Fruit fly (Drosophila melanogaster) whole organism, wandering third instar larva: ENCODE measurements around the gene IP3K2.

Source experiments
- Abd-B ChIP-seq: fragments of >200 bp; optimal IDR thresholded peaks from 2 replicates; lab custom pipeline; 2017; ENCODE audit warnings: missing biosample characterization, missing genetic modification characterization
- CG32264 ChIP-seq: fragments of 200-800 bp; sonication (Bioruptor generic); optimal IDR thresholded peaks from 2 replicates; lab custom pipeline; 2016; ENCODE audit warnings: missing biosample characterization, missing genetic modification characterization
- CG9705 ChIP-seq: fragments of 200-800 bp; sonication (Bioruptor generic); optimal IDR thresholded peaks from 2 replicates; lab custom pipeline; 2018; ENCODE audit warnings: missing biosample characterization, mild to moderate bottlenecking, missing genetic modification characterization
- CrebA ChIP-seq: fragments of 200-800 bp; sonication (Bioruptor generic); optimal IDR thresholded peaks from 2 replicates; lab custom pipeline; 2016; ENCODE audit warnings: missing biosample characterization, mild to moderate bottlenecking, missing genetic modification characterization, borderline replicate concordance
- Dfd ChIP-seq: fragments of >200 bp; optimal IDR thresholded peaks from 2 replicates; lab custom pipeline; 2017; ENCODE audit warnings: missing biosample characterization, missing genetic modification characterization
- Dif ChIP-seq: fragments of 200-275, 200-300 bp; sonication (Bioruptor generic); optimal IDR thresholded peaks from 2 replicates; lab custom pipeline; 2018; ENCODE audit warnings: missing biosample characterization, missing genetic modification characterization; ENCODE audit not compliant: partially characterized antibody
- GATAd ChIP-seq: sonication (Bioruptor generic); optimal IDR thresholded peaks from 2 replicates; lab custom pipeline; 2016; ENCODE audit warnings: missing biosample characterization, missing genetic modification characterization
- HLH106 ChIP-seq: fragments of 200-800 bp; optimal IDR thresholded peaks from 3 replicates; lab custom pipeline; 2019; ENCODE audit warnings: missing biosample characterization, mild to moderate bottlenecking, missing genetic modification characterization, moderate library complexity
- Hnf4 ChIP-seq: fragments of 200-800 bp; sonication (Bioruptor generic); optimal IDR thresholded peaks from 2 replicates; lab custom pipeline; 2016; ENCODE audit warnings: missing biosample characterization, mild to moderate bottlenecking, missing genetic modification characterization
- Hr78 ChIP-seq: fragments of >200 bp; optimal IDR thresholded peaks from 2 replicates; lab custom pipeline; 2017; ENCODE audit warnings: missing biosample characterization, missing genetic modification characterization
- Hr83 ChIP-seq: fragments of 200-300 bp; sonication (Bioruptor generic); optimal IDR thresholded peaks from 2 replicates; lab custom pipeline; 2016; ENCODE audit warnings: missing biosample characterization, mild to moderate bottlenecking, missing genetic modification characterization, moderate library complexity; ENCODE audit not compliant: poor library complexity, severe bottlenecking
- Jra ChIP-seq: sonication (Bioruptor generic); optimal IDR thresholded peaks from 2 replicates; lab custom pipeline; 2016; ENCODE audit warnings: missing biosample characterization, missing genetic modification characterization
- Mio ChIP-seq: sonication (Bioruptor generic); optimal IDR thresholded peaks from 2 replicates; lab custom pipeline; 2016; ENCODE audit warnings: missing biosample characterization, missing genetic modification characterization
- Myc ChIP-seq: fragments of >200 bp; optimal IDR thresholded peaks from 2 replicates; lab custom pipeline; 2017
- N ChIP-seq: fragments of >200 bp; optimal IDR thresholded peaks from 2 replicates; lab custom pipeline; 2018; ENCODE audit warnings: missing biosample characterization, missing external identifiers, missing genetic modification characterization
- OdsH ChIP-seq: fragments of 200-800 bp; sonication (Bioruptor generic); optimal IDR thresholded peaks from 2 replicates; lab custom pipeline; 2016; ENCODE audit warnings: missing biosample characterization, mild to moderate bottlenecking, missing genetic modification characterization
- Rel ChIP-seq, 2 experiments: fragments of 200-800 bp; sonication (Bioruptor generic) in 1 of 2; optimal IDR thresholded peaks; 2 replicates in 1 of 2; 3 replicates in 1 of 2; lab custom pipeline; 2016 to 2019; ENCODE audit warnings: mild to moderate bottlenecking in 2 of 2, missing biosample characterization in 2 of 2, missing genetic modification characterization in 2 of 2, moderate library complexity in 1 of 2
- Sp1 ChIP-seq: fragments of 200-800 bp; sonication (Bioruptor generic); optimal IDR thresholded peaks from 3 replicates; lab custom pipeline; 2019; ENCODE audit warnings: missing biosample characterization, mild to moderate bottlenecking, missing genetic modification characterization, moderate library complexity
- Vsx2 ChIP-seq: fragments of 200-300, 225-300 bp; sonication (Bioruptor generic); optimal IDR thresholded peaks from 2 replicates; lab custom pipeline; 2018; ENCODE audit warnings: missing biosample characterization, missing genetic modification characterization; ENCODE audit not compliant: partially characterized antibody
- br ChIP-seq: fragments of 200-800 bp; sonication (Bioruptor generic); optimal IDR thresholded peaks from 2 replicates; lab custom pipeline; 2016; ENCODE audit warnings: missing biosample characterization, missing genetic modification characterization
- brk ChIP-seq: fragments of 200-800 bp; sonication (Bioruptor generic); optimal IDR thresholded peaks from 2 replicates; lab custom pipeline; 2016; ENCODE audit warnings: missing biosample characterization, mild to moderate bottlenecking, missing genetic modification characterization
- dl ChIP-seq, 2 experiments: fragments of 175-275, 200-275 bp in 1 of 2; fragments of 200-275 bp in 1 of 2; sonication (Bioruptor generic); optimal IDR thresholded peaks; lab custom pipeline; 2018; ENCODE audit warnings: mild to moderate bottlenecking in 2 of 2, missing biosample characterization in 2 of 2, missing genetic modification characterization in 2 of 2, moderate library complexity in 2 of 2; ENCODE audit not compliant: partially characterized antibody in 2 of 2, insufficient read depth in 1 of 2
- dmrt93B ChIP-seq: fragments of 200-800 bp; sonication (Bioruptor generic); optimal IDR thresholded peaks from 2 replicates; lab custom pipeline; 2018; ENCODE audit warnings: missing biosample characterization, mild to moderate bottlenecking, missing genetic modification characterization
- dsf ChIP-seq: sonication (Bioruptor generic); optimal IDR thresholded peaks from 2 replicates; lab custom pipeline; 2016; ENCODE audit warnings: missing biosample characterization, missing genetic modification characterization, borderline replicate concordance
- ey ChIP-seq: fragments of 200-800 bp; sonication (Bioruptor generic); optimal IDR thresholded peaks from 2 replicates; lab custom pipeline; 2016; ENCODE audit warnings: missing biosample characterization, missing genetic modification characterization
- foxo ChIP-seq, 2 experiments: fragments of 200-800 bp; sonication (Bioruptor generic); optimal IDR thresholded peaks; 2 replicates in 1 of 2; 3 replicates in 1 of 2; lab custom pipeline; 2016 to 2017; ENCODE audit warnings: missing biosample characterization in 2 of 2, missing genetic modification characterization in 2 of 2
- fru ChIP-seq: fragments of 200-800 bp; sonication (Bioruptor generic); optimal IDR thresholded peaks from 3 replicates; lab custom pipeline; 2016; ENCODE audit warnings: missing biosample characterization, mild to moderate bottlenecking, missing genetic modification characterization
- h ChIP-seq: fragments of 200-800 bp; sonication (Bioruptor generic); optimal IDR thresholded peaks from 3 replicates; lab custom pipeline; 2016; ENCODE audit warnings: missing biosample characterization, mild to moderate bottlenecking, missing genetic modification characterization
- jim ChIP-seq: fragments of 175-275, 200-325 bp; sonication (Bioruptor generic); optimal IDR thresholded peaks from 2 replicates; lab custom pipeline; 2016; ENCODE audit warnings: missing biosample characterization, mild to moderate bottlenecking, missing genetic modification characterization
- lola ChIP-seq: fragments of >200 bp; optimal IDR thresholded peaks from 2 replicates; lab custom pipeline; 2017; ENCODE audit warnings: missing biosample characterization, missing genetic modification characterization
- pan ChIP-seq: fragments of >200 bp; optimal IDR thresholded peaks from 2 replicates; lab custom pipeline; 2017
- psq ChIP-seq: fragments of 200-800 bp; sonication (Bioruptor generic); optimal IDR thresholded peaks from 3 replicates; lab custom pipeline; 2017; ENCODE audit warnings: missing biosample characterization, mild to moderate bottlenecking, missing genetic modification characterization, moderate library complexity
- rgr ChIP-seq: fragments of 200-800 bp; sonication (Bioruptor generic); optimal IDR thresholded peaks from 3 replicates; lab custom pipeline; 2016; ENCODE audit warnings: missing biosample characterization, mild to moderate bottlenecking, missing genetic modification characterization
- sage ChIP-seq: fragments of 200-800 bp; sonication (Bioruptor generic); optimal IDR thresholded peaks from 2 replicates; lab custom pipeline; 2016; ENCODE audit warnings: missing biosample characterization, mild to moderate bottlenecking, missing genetic modification characterization
- sv ChIP-seq: fragments of 200-800 bp; sonication (Bioruptor generic); optimal IDR thresholded peaks from 3 replicates; lab custom pipeline; 2016; ENCODE audit warnings: missing biosample characterization, missing genetic modification characterization
- tai ChIP-seq: sonication (Bioruptor generic); optimal IDR thresholded peaks from 2 replicates; lab custom pipeline; 2016; ENCODE audit warnings: missing biosample characterization, missing genetic modification characterization
- usp ChIP-seq: fragments of >200 bp; optimal IDR thresholded peaks from 2 replicates; lab custom pipeline; 2017; ENCODE audit warnings: missing biosample characterization, missing genetic modification characterization
- woc ChIP-seq: sonication (Bioruptor generic); optimal IDR thresholded peaks from 2 replicates; lab custom pipeline; 2016; ENCODE audit warnings: missing biosample characterization, mild to moderate bottlenecking, missing genetic modification characterization

Gene IP3K2

dm6 chrX:13331814-13332701 lies 28.6 kb downstream of the IP3K2 start:
- TF ChIP-seq Dfd (GFP tag; lab: Kevin White, UChicago) (no peak), Hr83 (GFP tag; lab: Kevin White, UChicago) (no peak), dmrt93B (peak; percentile 68), CG9705 (GFP tag; lab: Kevin White, UChicago) (no peak), br (GFP tag; lab: Kevin White, UChicago) (peak; percentile 89), psq (GFP tag; lab: Kevin White, UChicago) (peak; percentile 79), Hr78 (GFP tag; lab: Kevin White, UChicago) (no peak), jim (GFP tag; lab: Kevin White, UChicago) (no peak), lola (GFP tag; lab: Kevin White, UChicago) (no peak), Vsx2 (GFP tag; lab: Kevin White, UChicago) (no peak), GATAd (GFP tag; lab: Kevin White, UChicago) (no peak), Hnf4 (GFP tag; lab: Kevin White, UChicago) (peak; percentile 80), tai (GFP tag; lab: Kevin White, UChicago) (peak; percentile 45), h (GFP tag; lab: Kevin White, UChicago) (peak; percentile 92), pan (lab: Kevin White, UChicago) (no peak), dsf (GFP tag; lab: Kevin White, UChicago) (no peak), ey (GFP tag; lab: Kevin White, UChicago) (peak; percentile 88), Jra (peak; percentile 61), Mio (GFP tag; lab: Kevin White, UChicago) (peak; percentile 18), dl (GFP tag; optimal IDR thresholded peaks at IDR 0.05; lab: Kevin White, UChicago; ENCODE audit: insufficient read depth in 1 of 2, partially characterized antibody in 2 of 2) (no peak), rgr (GFP tag; lab: Kevin White, UChicago) (peak; percentile 93), CG32264 (GFP tag; lab: Kevin White, UChicago) (peak; percentile 73), woc (peak; percentile 49), usp (GFP tag; lab: Kevin White, UChicago) (no peak), OdsH (GFP tag; lab: Kevin White, UChicago) (peak; percentile 83), sage (GFP tag; lab: Kevin White, UChicago) (peak; percentile 51), Rel (GFP tag; optimal IDR thresholded peaks at IDR 0.05; lab: Kevin White, UChicago) (no peak), Rel (tag; optimal IDR thresholded peaks at IDR 0.05; lab: Kevin White, UChicago) (peak; percentile 90), fru (GFP tag; lab: Kevin White, UChicago) (peak; percentile 91), N (GFP tag; lab: Kevin White, UChicago) (no peak), brk (peak; percentile 52), Sp1 (GFP tag; lab: Kevin White, UChicago) (peak; percentile 72), HLH106 (tag; lab: Kevin White, UChicago) (peak; percentile 66), foxo (GFP tag; optimal IDR thresholded peaks at IDR 0.05; lab: Kevin White, UChicago) (peak; percentile 78 to 92), Myc (lab: Kevin White, UChicago) (no peak), CrebA (GFP tag; lab: Kevin White, UChicago) (peak; percentile 85), Abd-B (GFP tag; lab: Kevin White, UChicago) (no peak), Dif (peak; percentile 4), sv (GFP tag; lab: Kevin White, UChicago) (no peak)

dm6 chrX:13332702-13333243 lies 29.3 kb downstream of the IP3K2 start:
- TF ChIP-seq Hr78 (GFP tag; lab: Kevin White, UChicago) (no peak), Dfd (GFP tag; lab: Kevin White, UChicago) (no peak), sv (GFP tag; lab: Kevin White, UChicago) (no peak), usp (GFP tag; lab: Kevin White, UChicago) (no peak), N (GFP tag; lab: Kevin White, UChicago) (no peak), psq (GFP tag; lab: Kevin White, UChicago) (no peak), GATAd (GFP tag; lab: Kevin White, UChicago) (no peak), brk (no peak), Rel (GFP tag; optimal IDR thresholded peaks at IDR 0.05; lab: Kevin White, UChicago) (no peak), Rel (tag; optimal IDR thresholded peaks at IDR 0.05; lab: Kevin White, UChicago) (no peak), Myc (lab: Kevin White, UChicago) (no peak), Dif (no peak), tai (GFP tag; lab: Kevin White, UChicago) (no peak), Vsx2 (GFP tag; lab: Kevin White, UChicago) (no peak), foxo (GFP tag; optimal IDR thresholded peaks at IDR 0.05; lab: Kevin White, UChicago) (peak in 1 of 2 experiments; percentile 46), woc (peak; percentile 74), Hnf4 (GFP tag; lab: Kevin White, UChicago) (no peak), Abd-B (GFP tag; lab: Kevin White, UChicago) (no peak), ey (GFP tag; lab: Kevin White, UChicago) (peak; percentile 27), br (GFP tag; lab: Kevin White, UChicago) (peak; percentile 37), sage (GFP tag; lab: Kevin White, UChicago) (no peak), Mio (GFP tag; lab: Kevin White, UChicago) (no peak), HLH106 (tag; lab: Kevin White, UChicago) (peak; percentile 41), pan (lab: Kevin White, UChicago) (no peak), rgr (GFP tag; lab: Kevin White, UChicago) (peak; percentile 5), Sp1 (GFP tag; lab: Kevin White, UChicago) (peak; percentile 25), CG9705 (GFP tag; lab: Kevin White, UChicago) (no peak), CG32264 (GFP tag; lab: Kevin White, UChicago) (no peak), h (GFP tag; lab: Kevin White, UChicago) (peak; percentile 41), fru (GFP tag; lab: Kevin White, UChicago) (peak; percentile 63), dmrt93B (no peak), CrebA (GFP tag; lab: Kevin White, UChicago) (no peak), jim (GFP tag; lab: Kevin White, UChicago) (no peak), lola (GFP tag; lab: Kevin White, UChicago) (no peak), Hr83 (GFP tag; lab: Kevin White, UChicago) (no peak), dsf (GFP tag; lab: Kevin White, UChicago) (no peak)
